Fruit fly (Drosophila melanogaster) whole organism, larva: Measurements from ENCODE around the gene Cpr67Fa2.

ENCODE experiments used
- noc ChIP-seq: fragments of 200-800 bp; sonication (Bioruptor generic); optimal IDR thresholded peaks from 3 replicates; lab custom pipeline; 2019; ENCODE audit warnings: missing biosample characterization, mild to moderate bottlenecking, missing genetic modification characterization, moderate library complexity

Gene Cpr67Fa2

DNA sequence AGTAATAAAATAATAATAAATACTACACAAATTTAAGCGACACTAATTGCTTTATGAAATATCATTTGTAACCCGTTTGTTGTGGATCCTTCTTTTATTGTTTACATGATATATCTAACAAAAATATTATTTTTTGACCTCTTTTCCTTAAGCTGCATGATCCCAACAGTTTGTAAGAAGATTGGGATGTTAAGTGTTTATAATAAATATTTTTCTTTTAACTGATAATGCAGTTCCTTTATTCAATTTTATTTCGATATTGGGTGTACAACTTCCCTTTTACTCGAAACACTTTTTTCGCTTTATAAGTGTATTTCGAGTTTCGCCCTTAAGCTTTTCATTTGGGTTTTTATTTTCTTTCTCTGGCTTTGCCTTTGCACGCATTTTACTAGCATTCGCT is 37.9 kb upstream of the Cpr67Fa2 start:
- no peak for TF ChIP-seq noc (tag; lab: Kevin White, UChicago)

DNA sequence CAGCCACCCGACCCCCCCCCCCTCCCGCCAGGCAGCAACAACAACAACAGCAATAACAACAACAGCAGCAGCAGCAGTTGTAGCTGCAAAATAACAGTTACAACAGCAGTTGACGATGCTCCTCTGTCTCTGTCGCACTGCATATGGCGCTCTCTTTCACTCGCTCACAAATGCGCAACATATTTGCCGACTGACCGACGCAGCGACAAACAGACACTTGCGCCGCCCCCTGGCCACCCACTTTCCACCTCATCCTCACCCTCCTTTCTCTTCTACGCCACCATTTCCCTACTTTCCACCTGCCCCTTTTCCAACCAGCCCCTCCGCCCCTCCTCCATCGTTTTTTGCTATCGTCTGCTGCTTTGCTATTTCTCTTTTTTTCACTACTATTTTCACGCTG is 37.5 kb upstream of the Cpr67Fa2 start:
- no peak for TF ChIP-seq noc (tag; lab: Kevin White, UChicago)

DNA sequence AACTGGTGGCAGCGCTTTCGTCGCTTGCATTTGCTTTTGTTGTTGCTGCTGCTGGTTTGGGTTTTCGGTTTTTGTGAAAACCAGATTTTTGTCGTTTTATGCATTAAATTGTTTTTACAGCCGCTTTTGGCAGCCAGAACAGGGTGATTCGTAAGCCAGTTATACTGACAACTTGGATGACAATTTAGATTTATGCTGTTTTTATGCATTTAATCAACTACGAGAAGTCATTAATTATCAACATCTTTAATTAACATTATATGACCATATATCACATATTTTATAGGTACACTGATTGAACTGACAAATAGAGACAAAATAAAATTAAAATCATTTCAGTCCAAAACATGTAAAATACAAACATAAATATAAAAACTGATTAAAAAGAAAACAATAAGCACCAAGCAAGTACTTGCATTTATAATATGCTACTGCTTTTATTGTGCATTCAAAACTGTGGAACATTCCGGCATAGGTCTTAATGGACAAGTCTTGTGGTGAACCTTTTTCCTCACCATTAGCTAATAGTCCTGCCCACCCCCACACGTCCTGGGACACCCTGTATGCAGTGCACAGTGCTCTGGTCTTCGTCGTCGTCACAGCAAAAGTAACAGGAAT is 36.6 kb upstream of the Cpr67Fa2 start:
- TF ChIP-seq noc (tag; lab: Kevin White, UChicago) = no peak

DNA sequence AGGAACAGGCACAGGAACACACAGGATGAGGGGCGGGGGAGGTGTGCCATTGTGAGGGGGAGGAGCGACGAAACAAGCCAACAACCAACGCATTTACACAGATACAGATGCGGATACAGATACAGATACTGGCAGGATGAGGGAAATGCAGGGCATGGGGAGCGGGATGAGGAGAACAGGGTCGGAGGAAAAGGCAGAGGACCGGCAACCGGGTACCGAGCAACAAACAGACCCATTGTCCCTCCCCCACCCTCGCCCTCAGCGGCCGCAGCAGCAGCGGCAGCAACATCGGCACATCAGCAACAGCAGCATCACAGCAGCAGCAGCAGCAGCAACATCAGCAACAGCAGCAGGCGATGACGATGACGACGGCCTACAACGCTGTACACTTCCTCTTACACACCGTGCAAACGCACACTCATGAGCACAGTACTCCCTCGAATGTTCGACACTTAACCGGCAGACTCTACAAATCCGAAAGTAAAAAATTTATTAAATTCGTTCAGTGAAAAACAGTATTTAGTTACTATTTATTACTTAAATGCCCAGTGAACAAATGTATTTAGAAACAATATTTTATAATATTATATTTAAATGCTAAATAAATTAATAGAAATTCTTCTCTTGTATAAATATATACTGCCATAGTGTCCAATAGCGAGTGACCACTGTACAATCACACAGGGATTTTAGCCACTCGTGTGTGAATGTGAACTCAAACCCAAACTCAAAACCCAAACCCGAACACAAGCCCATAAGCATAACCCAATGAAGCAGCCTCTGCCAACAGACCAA is 35.9 kb upstream of the Cpr67Fa2 start:
- peak; percentile 51 for TF ChIP-seq noc (tag; lab: Kevin White, UChicago)

DNA sequence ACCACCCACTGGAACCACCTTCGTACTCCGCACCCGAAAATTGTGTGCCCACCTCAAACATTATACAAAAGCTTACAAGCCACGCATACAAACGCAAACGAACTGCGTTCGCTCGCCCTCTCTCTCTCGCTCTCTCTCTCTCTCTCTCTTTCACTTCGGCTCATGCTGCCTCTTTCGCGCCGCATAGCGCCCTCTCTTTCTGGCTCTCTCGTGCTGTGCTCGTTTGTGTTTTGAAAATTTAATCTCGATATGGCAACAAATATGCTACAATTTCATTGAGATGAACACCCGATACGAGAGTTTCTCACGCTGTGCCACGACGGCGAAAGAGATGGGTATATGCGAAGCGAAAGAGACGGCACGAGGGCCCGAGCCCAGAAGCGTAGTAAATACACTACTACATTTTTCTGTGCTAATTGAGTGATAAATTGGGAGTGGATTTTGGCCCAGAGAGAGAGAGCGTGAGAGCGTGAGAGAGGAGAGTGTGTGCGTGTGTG is 34.9 kb upstream of the Cpr67Fa2 start:
- peak; percentile 31 for TF ChIP-seq noc (tag; lab: Kevin White, UChicago)

DNA sequence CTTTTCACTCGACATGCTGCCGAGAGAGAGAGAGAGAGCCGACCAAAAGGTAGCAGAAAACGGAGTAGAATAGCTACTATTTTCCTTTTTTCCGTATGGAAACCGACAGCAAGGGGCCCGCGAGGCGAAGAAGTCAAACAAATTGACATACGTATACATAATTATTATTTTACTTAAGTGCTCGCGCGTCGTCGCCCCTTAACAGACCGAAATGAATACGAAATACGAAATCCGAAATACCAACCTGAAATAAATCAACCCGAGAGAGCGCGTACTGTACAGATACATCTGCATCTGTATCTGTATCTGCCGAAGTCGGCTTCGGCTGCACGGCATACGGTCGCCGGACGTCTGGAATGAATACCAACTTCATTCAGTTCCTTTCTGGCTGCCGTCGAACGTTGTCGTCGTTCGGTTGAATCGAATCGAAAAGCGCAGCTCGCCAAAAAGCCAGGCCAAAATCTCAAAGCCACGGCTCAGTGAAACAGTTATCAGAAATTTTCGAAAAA is 33.9 kb upstream of the Cpr67Fa2 start:
- TF ChIP-seq noc (tag; lab: Kevin White, UChicago) = peak; percentile 44

DNA sequence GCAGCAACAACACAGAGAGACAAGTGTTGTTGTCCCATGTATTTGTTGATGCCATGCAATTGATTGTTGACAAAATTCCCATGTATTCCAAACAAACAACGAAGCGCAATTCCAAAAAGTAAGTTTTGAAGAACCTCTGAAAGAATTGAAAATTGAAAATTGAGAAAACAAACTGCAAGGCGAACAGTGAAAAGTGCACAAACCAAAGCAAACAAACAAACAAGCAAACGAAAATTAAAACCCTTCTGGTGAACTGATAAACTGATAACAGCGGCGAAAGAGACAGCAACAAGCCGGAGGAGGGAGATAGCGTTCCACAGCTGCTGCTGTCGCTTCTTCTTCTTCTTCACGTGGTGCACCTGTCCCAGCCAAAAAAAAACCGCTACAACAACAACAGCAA is 32.9 kb upstream of the Cpr67Fa2 start:
- TF ChIP-seq noc (tag; lab: Kevin White, UChicago) = no peak

DNA sequence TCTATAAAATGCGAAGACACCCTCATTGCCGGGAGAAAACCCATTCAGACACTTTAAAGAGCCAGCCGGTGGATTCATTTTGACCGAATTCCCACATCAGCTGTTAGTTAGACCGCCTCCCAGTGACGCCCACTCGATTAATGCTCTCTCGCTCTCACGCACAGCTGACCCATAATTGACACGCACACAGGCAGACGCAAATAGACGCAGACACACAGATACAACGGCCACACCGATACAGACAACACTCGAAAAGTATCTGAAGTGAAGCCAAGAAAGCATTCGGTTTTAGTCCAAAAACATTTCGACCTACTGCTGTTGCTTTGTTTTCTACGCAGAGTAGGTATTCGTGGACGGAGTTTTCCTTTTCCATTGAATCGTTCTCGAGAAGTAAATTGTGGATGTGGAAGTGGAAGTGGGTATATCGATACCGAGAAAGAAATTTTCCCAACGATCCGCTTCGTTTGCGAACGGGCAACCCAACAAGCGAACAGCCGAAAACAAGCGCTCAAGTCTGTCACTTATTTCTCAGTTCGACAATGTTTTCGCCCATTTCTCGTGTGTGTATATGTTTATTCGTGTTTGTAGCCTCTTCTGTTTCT is 31.4 kb upstream of the Cpr67Fa2 start:
- TF ChIP-seq noc (tag; lab: Kevin White, UChicago) = no peak

DNA sequence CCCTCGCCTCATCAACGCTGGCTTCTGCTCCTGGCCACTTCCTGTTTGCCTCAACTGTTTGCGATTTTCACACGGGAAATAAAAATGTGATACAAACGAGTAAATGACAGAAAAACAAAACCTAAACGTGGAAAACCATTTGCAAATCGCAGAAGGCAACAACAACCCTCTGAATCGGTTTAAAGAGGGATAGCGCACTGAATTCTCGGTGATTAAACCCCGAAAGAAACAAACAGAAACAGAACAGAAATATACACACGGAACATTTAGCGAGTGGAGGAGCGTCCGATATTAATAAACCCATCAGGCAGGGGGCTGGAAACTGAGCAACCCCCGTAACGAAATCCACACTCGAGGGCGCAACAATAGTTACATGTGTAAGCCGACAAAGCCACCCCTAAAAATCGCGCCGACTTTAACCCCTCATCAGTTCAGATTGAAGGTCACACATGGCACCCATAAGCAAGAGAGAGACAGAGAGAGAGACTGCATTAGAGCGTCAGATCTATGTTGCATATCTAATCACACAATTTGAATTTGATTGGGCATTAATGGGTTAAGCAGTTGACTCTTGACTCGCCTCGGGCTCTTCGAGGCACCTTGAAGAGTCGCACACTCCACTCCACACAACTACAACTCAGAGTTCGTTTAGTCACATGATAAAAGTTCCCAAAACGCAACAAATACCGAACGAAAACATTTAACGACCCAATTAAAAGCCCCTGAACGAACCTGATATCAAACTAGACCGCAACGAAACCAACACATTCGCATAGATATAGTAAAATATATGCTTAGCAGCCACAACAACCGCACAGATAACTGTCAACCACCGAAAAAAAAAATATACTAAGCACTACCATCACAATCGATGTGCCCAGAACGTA is 29.6 kb upstream of the Cpr67Fa2 start:
- no peak for TF ChIP-seq noc (tag; lab: Kevin White, UChicago)

DNA sequence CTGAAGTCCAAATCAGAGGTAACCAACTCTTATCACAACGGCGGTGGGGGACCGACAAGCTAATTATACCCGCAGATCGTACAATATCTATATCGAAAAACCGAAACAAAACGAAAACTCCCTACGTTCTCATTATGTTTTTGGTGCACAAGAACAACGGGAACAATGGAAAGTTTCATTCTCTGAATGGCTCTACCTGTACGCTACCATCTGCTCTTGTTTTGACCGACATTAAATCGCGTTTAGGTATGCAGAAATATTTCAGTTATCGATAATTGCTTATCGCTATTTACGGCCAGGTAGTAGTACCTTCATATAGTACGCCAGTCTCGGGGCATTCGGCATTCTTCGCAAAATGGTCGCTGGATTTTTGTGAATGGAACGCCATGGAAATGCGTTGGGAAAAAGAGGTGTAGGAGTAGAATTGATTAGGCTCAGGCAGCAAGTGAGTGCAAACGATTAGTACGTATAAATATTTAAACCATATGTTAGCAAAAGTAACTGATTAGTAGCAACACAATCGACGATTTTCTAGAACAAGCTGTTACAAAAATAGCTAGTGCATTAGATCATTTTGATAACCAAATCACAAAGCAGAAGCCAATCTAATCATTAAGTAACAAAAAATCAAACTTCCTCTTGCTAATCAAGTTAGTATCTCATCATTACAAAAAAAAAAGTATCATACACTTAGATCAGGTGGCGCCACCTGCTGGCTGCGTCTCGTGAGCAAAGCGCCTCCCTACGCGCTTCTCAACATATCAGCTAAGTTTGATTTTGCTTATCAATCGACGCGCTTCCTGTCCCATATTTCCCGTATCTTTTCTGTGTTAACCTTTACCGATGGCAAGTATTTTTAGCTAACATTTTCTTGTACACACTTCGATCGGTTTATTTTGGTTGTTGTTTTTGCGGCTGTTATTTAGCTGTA is 28.7 kb upstream of the Cpr67Fa2 start:
- TF ChIP-seq noc (tag; lab: Kevin White, UChicago) = no peak

DNA sequence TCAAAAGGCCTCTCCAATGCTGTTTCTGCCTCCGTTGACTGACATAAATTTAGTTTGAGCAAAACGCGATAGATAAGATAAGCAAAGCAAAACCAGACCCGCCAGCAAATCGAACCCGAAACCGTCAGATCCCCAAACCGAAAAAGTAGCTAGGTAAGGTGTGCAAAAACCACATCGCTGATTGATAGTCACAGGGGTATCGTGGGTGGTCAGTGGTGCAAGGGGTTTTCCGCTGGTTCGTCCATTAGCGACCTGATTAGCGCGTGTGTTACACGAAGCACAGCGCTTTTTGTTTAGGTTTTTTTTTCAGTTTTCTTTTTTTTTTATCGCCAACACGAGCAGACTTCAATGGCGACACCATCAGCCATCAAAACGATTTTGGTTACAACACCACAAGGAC is 27.6 kb upstream of the Cpr67Fa2 start:
- no peak for TF ChIP-seq noc (tag; lab: Kevin White, UChicago)

DNA sequence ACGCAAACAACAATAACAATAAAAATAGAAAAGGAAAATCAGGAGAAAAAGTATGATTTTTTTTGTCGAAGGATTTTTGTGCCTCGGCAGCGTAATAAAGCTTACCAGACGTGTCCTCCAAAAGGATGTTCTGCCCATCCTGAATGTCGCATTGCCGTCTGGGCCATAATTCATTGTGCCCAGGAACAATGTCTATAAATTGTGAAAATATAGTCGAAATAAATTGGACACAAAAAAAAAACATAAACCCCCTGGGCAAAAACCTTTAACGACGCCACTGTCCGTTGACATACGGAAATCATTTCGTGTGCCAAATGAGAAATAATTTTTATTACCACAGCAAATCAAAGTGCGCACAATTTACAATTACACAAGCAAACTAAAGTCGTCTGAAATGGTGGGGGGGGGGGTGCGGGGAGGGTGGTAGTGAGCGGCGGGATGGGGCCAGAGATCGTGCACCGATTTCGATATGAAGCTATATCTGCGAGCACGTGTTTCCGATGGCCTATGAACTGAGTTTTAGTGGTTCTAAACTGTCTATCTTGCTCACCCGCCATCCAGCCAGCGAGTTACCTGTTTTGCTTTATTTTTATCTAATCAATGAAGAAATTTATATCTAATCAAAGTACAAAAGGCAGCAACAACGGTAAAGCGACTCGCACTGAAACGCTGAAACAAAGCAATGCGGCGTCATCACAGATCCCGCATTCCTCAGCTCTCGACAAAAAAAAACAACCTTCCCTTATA is 24.7 kb upstream of the Cpr67Fa2 start:
- TF ChIP-seq noc (tag; lab: Kevin White, UChicago) = no peak

DNA sequence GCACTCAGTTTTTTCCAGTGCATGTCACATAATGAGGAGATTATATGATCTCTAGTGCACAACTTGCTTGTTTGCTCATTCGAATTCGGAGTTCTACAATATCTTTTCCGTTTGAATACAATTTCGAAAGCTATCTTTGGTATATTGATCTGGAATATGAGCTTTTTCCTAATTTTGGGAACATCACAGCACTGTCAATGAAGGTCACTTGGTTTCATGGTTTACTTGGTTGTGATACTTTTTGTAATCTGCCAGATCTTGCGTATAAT is 24.2 kb upstream of the Cpr67Fa2 start:
- no peak for TF ChIP-seq noc (tag; lab: Kevin White, UChicago)
